Worm (Caenorhabditis elegans) whole organism, L2 larva: ENCODE results near the gene fbxa-166.

Experiments
- C34F6.9 ChIP-seq: fragments of 150-350 bp; optimal IDR thresholded peaks from 2 replicates; lab custom pipeline; 2014; ENCODE audit warnings: missing biosample characterization, missing genetic modification characterization
- blmp-1 ChIP-seq: sonication (generic microtip); optimal IDR thresholded peaks from 2 replicates; lab custom pipeline; 2017; ENCODE audit warnings: missing genetic modification characterization, mild to moderate bottlenecking, missing compliant biosample characterization, antibody characterized with exemption, moderate library complexity; ENCODE audit not compliant: insufficient read depth
- ceh-16 ChIP-seq: fragments of 150-350 bp; optimal IDR thresholded peaks from 2 replicates; lab custom pipeline; 2014; ENCODE audit warnings: missing biosample characterization, missing genetic modification characterization
- crh-2 ChIP-seq: sonication (generic microtip); optimal IDR thresholded peaks from 2 replicates; lab custom pipeline; 2017; ENCODE audit warnings: missing biosample characterization, missing genetic modification characterization
- dmd-4 ChIP-seq: sonication (generic microtip); optimal IDR thresholded peaks from 2 replicates; lab custom pipeline; 2017; ENCODE audit warnings: missing biosample characterization, missing genetic modification characterization
- lin-13 ChIP-seq: fragments of 150-350 bp; optimal IDR thresholded peaks from 2 replicates; lab custom pipeline; 2014; ENCODE audit warnings: missing biosample characterization, missing genetic modification reagents, missing genetic modification characterization
- mdl-1 ChIP-seq, 2 experiments: fragments of 150-350 bp in 1 of 2; sonication (generic microtip) in 1 of 2; optimal IDR thresholded peaks; 2 replicates each; lab custom pipeline; 2017; ENCODE audit warnings: missing biosample characterization in 2 of 2, missing genetic modification characterization in 2 of 2
- nhr-12 ChIP-seq: fragments of 150-350 bp; optimal IDR thresholded peaks from 2 replicates; lab custom pipeline; 2014; ENCODE audit warnings: missing biosample characterization, missing genetic modification characterization
- nhr-237 ChIP-seq: fragments of 150-350 bp; optimal IDR thresholded peaks from 2 replicates; lab custom pipeline; 2014; ENCODE audit warnings: missing biosample characterization, missing genetic modification characterization
- nhr-6 ChIP-seq: fragments of 150-350 bp; optimal IDR thresholded peaks from 2 replicates; lab custom pipeline; 2014; ENCODE audit warnings: missing biosample characterization, missing genetic modification characterization
- unc-62 ChIP-seq: fragments of 150-350 bp; optimal IDR thresholded peaks from 2 replicates; lab custom pipeline; 2014; ENCODE audit warnings: missing biosample characterization, missing genetic modification reagents, missing genetic modification characterization
- zag-1 ChIP-seq: fragments of 150-350 bp; optimal IDR thresholded peaks from 2 replicates; lab custom pipeline; 2014; ENCODE audit warnings: missing biosample characterization, missing genetic modification characterization
- ztf-11 ChIP-seq: sonication (generic microtip); optimal IDR thresholded peaks from 2 replicates; lab custom pipeline; 2017; ENCODE audit warnings: missing biosample characterization, missing genetic modification characterization

ce11 chrII:1635969-1636368, 17.1 kb upstream of the fbxa-166 start:
- TF ChIP-seq lin-13 (GFP tag; lab: Kevin White, UChicago) (no peak), zag-1 (no peak), ceh-16 (tag; lab: Kevin White, UChicago) (no peak), C34F6.9 (tag; lab: Kevin White, UChicago) (no peak), ztf-11 (tag; lab: Kevin White, UChicago) (no peak), nhr-6 (tag; lab: Kevin White, UChicago) (no peak), dmd-4 (tag; lab: Kevin White, UChicago) (no peak), crh-2 (no peak), nhr-12 (no peak), unc-62 (GFP tag; lab: Kevin White, UChicago) (no peak), mdl-1 (tag; optimal IDR thresholded peaks at IDR 0.05; lab: Kevin White, UChicago) (no peak), blmp-1 (tag; lab: Kevin White, UChicago) (no peak), nhr-237 (no peak)
